Worm (Caenorhabditis elegans): Measurements from ENCODE around the gene dsc-4.

DNA sequence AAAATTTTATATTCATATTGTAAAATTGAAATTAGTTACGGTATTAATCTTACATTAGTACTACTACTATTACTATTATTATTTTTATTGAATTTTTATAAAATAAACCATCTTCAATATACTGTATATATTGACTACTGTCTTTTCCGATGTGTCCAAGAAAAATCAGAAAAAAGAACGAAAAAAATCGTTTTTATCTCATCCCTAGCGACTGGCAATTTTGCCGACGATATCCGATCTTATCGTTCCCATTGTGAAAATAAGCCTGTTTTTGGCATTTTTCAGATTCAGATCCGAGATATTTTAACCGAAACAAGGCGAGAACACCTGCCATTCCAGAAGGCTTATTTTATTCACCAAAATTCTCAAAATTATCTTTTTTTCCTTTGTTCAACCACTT is 10.2 kb upstream of the dsc-4 start, which contains the start of gene F18F11.4:
- TF ChIP-seq egl-43 (GFP tag; IDR thresholded peaks at IDR 0.05) (no peak), ama-1 (optimal IDR thresholded peaks at IDR 0.05) (no peak), nhr-25 (tag; optimal IDR thresholded peaks at IDR 0.05; ENCODE audit: borderline replicate concordance, insufficient read depth) (no peak), cey-2 (tag; optimal IDR thresholded peaks at IDR 0.05; ENCODE audit: borderline replicate concordance, insufficient read depth) (no peak)
